Fruit fly (Drosophila melanogaster) whole organism, prepupa: ENCODE data around the gene Mondo.

Experiments
- Blimp-1 ChIP-seq: fragments of 200-800 bp; sonication (Bioruptor generic); optimal IDR thresholded peaks from 3 replicates; lab custom pipeline; 2017; ENCODE audit warnings: missing biosample characterization, missing genetic modification characterization, mild to moderate bottlenecking, moderate library complexity, missing genetic modification reagents
- CG10631 ChIP-seq: fragments of 200-800 bp; sonication (Bioruptor generic); optimal IDR thresholded peaks from 2 replicates; lab custom pipeline; 2016; ENCODE audit warnings: missing biosample characterization, missing genetic modification characterization
- CG11294 ChIP-seq: fragments of 200-800 bp; sonication (Bioruptor generic); IDR thresholded peaks from 2 replicates; pipeline ENCODE4 v1.3.6; 2022; ENCODE audit warnings: missing biosample characterization, missing genetic modification characterization
- CG31627 ChIP-seq: fragments of 200-800 bp; sonication (Bioruptor generic); optimal IDR thresholded peaks from 3 replicates; lab custom pipeline; 2016; ENCODE audit warnings: missing biosample characterization, missing genetic modification characterization
- CG32006 ChIP-seq: fragments of 200-800 bp; sonication (Bioruptor generic); optimal IDR thresholded peaks from 3 replicates; lab custom pipeline; 2017; ENCODE audit warnings: missing biosample characterization, mild to moderate bottlenecking, missing genetic modification characterization
- CG6163 ChIP-seq: fragments of 200-800 bp; sonication (Bioruptor generic); IDR thresholded peaks from 3 replicates; pipeline ENCODE4 v1.3.6; 2022; ENCODE audit warnings: missing biosample characterization, missing genetic modification characterization
- CG6276 ChIP-seq: fragments of 200-800 bp; sonication (Bioruptor generic); optimal IDR thresholded peaks from 2 replicates; lab custom pipeline; 2017; ENCODE audit warnings: missing biosample characterization, mild to moderate bottlenecking, missing genetic modification characterization
- CG6854 ChIP-seq: fragments of 200-800 bp; sonication (Bioruptor generic); optimal IDR thresholded peaks from 2 replicates; lab custom pipeline; 2017; ENCODE audit warnings: missing biosample characterization, mild to moderate bottlenecking, missing genetic modification characterization
- Hr4 ChIP-seq: fragments of 200-800 bp; sonication (Bioruptor generic); optimal IDR thresholded peaks from 3 replicates; lab custom pipeline; 2016; ENCODE audit warnings: missing biosample characterization, missing genetic modification characterization
- fd85E ChIP-seq: fragments of 200-800 bp; sonication (Bioruptor generic); optimal IDR thresholded peaks from 3 replicates; lab custom pipeline; 2016; ENCODE audit warnings: missing biosample characterization, missing genetic modification characterization

dm6 chr2L:21260869-21261268 lies 49.0 kb downstream of the Mondo start:
- no peak for TF ChIP-seq Blimp-1
- TF ChIP-seq CG11294 (GFP tag; lab: Robert Waterston, UW): no peak
- no peak for TF ChIP-seq CG6276
- TF ChIP-seq CG32006 (GFP tag; lab: Kevin White, UChicago): no peak
- no peak for TF ChIP-seq CG6854 (GFP tag; lab: Kevin White, UChicago)
- TF ChIP-seq CG31627 (GFP tag; lab: Kevin White, UChicago): peak; percentile 38
- TF ChIP-seq CG10631: peak; percentile 41
- no peak for TF ChIP-seq fd85E
- TF ChIP-seq Hr4 (GFP tag; lab: Kevin White, UChicago): peak; percentile 32
- no peak for TF ChIP-seq CG6163 (GFP tag; lab: Robert Waterston, UW)
